Worm (Caenorhabditis elegans) whole organism, L4 larva: ENCODE results near the gene ndua-1.

Experiments
- ZK546.5 ChIP-seq, 2 experiments: sonication (generic microtip); optimal IDR thresholded peaks; 2 replicates each; lab custom pipeline; 2017; ENCODE audit warnings: missing biosample characterization in 2 of 2, missing genetic modification characterization in 2 of 2
- ama-1 ChIP-seq: fragments of 150-350 bp; optimal IDR thresholded peaks from 2 replicates; lab custom pipeline; 2014; ENCODE audit warnings: inconsistent platforms, mixed read lengths
- ceh-28 ChIP-seq: fragments of 150-350 bp; optimal IDR thresholded peaks from 2 replicates; lab custom pipeline; 2014; ENCODE audit warnings: missing biosample characterization, missing genetic modification reagents, missing genetic modification characterization
- ceh-82 ChIP-seq: sonication (generic microtip); optimal IDR thresholded peaks from 2 replicates; lab custom pipeline; 2017; ENCODE audit warnings: missing biosample characterization, missing genetic modification characterization
- ces-1 ChIP-seq: fragments of 150-350 bp; sonication (generic microtip); optimal IDR thresholded peaks from 4 replicates; lab custom pipeline; 2014; ENCODE audit warnings: missing biosample characterization, missing genetic modification reagents, missing genetic modification characterization
- daf-8 ChIP-seq: fragments of 200-800 bp; sonication (Bioruptor generic); IDR thresholded peaks from 2 replicates; pipeline ENCODE4 v1.3.6; 2022; ENCODE audit warnings: missing genetic modification characterization, missing compliant biosample characterization
- fos-1 ChIP-seq: fragments of 150-350 bp; optimal IDR thresholded peaks from 2 replicates; lab custom pipeline; 2014; ENCODE audit warnings: missing biosample characterization, missing genetic modification characterization
- nhr-237 ChIP-seq: sonication (generic microtip); optimal IDR thresholded peaks from 2 replicates; lab custom pipeline; 2017; ENCODE audit warnings: missing biosample characterization, missing genetic modification characterization
- pha-4 ChIP-seq, 2 experiments: fragments of 150-350 bp in 1 of 2; fragments of 200-800 bp in 1 of 2; sonication (Bioruptor generic) in 1 of 2; IDR thresholded peaks in 1 of 2; optimal IDR thresholded peaks in 1 of 2; 2 replicates each; pipeline versions ENCODE4 v1.3.6 to Lab custom; 2014 to 2022; ENCODE audit warnings: missing genetic modification characterization in 2 of 2, missing genetic modification reagents in 2 of 2, missing biosample characterization in 1 of 2, missing compliant biosample characterization in 1 of 2
- tag-97 ChIP-seq: fragments of 200-800 bp; sonication (Bioruptor generic); IDR thresholded peaks from 2 replicates; pipeline ENCODE4 v1.3.6; 2022; ENCODE audit warnings: missing genetic modification characterization, missing compliant biosample characterization
- unc-130 ChIP-seq: sonication (generic microtip); optimal IDR thresholded peaks from 2 replicates; lab custom pipeline; 2016; ENCODE audit warnings: missing genetic modification reagents, missing genetic modification characterization, missing compliant biosample characterization
- ztf-11 ChIP-seq: fragments of 150-350 bp; optimal IDR thresholded peaks from 2 replicates; lab custom pipeline; 2014; ENCODE audit warnings: missing biosample characterization, missing genetic modification characterization

DNA sequence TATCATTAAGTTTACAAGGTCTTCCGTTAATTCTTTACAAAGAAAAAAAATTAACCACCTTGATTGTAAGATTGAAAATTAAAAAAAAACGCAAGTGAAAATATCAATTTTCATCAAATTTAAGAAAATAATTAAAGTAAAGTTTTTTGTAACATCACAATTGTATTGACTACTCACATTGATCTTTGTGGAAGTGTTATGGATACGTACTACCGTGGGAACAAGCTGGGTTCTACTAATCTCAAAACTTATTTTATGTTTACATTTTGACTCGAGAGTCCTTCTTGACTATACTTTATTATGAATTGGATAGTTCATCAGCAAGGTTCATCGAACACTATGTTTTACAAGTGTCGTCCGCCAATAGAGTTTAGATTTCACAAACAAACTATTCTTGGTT is 22.2 kb downstream of the ndua-1 start, which contains the start of gene num-1:
- TF ChIP-seq ama-1 (lab: Kevin White, UChicago) (no peak), ces-1 (GFP tag; lab: Kevin White, UChicago) (no peak), ZK546.5 (tag; optimal IDR thresholded peaks at IDR 0.05; lab: Kevin White, UChicago) (no peak), ceh-82 (tag; lab: Kevin White, UChicago) (no peak), pha-4 (GFP tag; IDR thresholded peaks at IDR 0.05; lab: Robert Waterston, UW) (no peak), pha-4 (tag; optimal IDR thresholded peaks at IDR 0.05; lab: Kevin White, UChicago) (no peak), nhr-237 (no peak), ztf-11 (tag; lab: Kevin White, UChicago) (no peak), fos-1 (tag; lab: Kevin White, UChicago) (no peak), ceh-28 (tag; lab: Kevin White, UChicago) (no peak), tag-97 (no peak), unc-130 (GFP tag; lab: Kevin White, UChicago) (no peak), daf-8 (no peak)
